Worm (Caenorhabditis elegans): ENCODE results near the gene cbp-3.

cbp-3 gene

ce11 chrIII:9964416-9964815, 50.6 kb downstream of the cbp-3 start:
- no peak for TF ChIP-seq rnt-1 (tag; optimal IDR thresholded peaks at IDR 0.05)
- TF ChIP-seq ztf-16 (tag; optimal IDR thresholded peaks at IDR 0.05), result no peak
- TF ChIP-seq tbx-7 (tag; optimal IDR thresholded peaks at IDR 0.05), result no peak
- no peak for TF ChIP-seq ahr-1 (tag; optimal IDR thresholded peaks at IDR 0.05)
- no peak for TF ChIP-seq pha-4 (tag; optimal IDR thresholded peaks at IDR 0.05)
- no peak for TF ChIP-seq F13H6.1 (tag; optimal IDR thresholded peaks at IDR 0.05)
- no peak for TF ChIP-seq zip-5 (tag; optimal IDR thresholded peaks at IDR 0.05)
- no peak for TF ChIP-seq mec-3 (tag; optimal IDR thresholded peaks at IDR 0.05; ENCODE audit: borderline replicate concordance)
- TF ChIP-seq nhr-11 (tag; optimal IDR thresholded peaks at IDR 0.05), result no peak
- TF ChIP-seq npax-4 (tag; optimal IDR thresholded peaks at IDR 0.05), result no peak
- no peak for TF ChIP-seq ceh-48 (tag; optimal IDR thresholded peaks at IDR 0.05)
- TF ChIP-seq pqm-1 (tag; optimal IDR thresholded peaks at IDR 0.05), result no peak
- no peak for TF ChIP-seq unc-86 (tag; optimal IDR thresholded peaks at IDR 0.05)
- TF ChIP-seq ceh-6 (GFP tag; optimal IDR thresholded peaks at IDR 0.05), result no peak
- no peak for TF ChIP-seq lin-11 (tag; optimal IDR thresholded peaks at IDR 0.05)
- TF ChIP-seq C38D4.7 (GFP tag; optimal IDR thresholded peaks at IDR 0.05), result no peak
- TF ChIP-seq elt-2 (tag; optimal IDR thresholded peaks at IDR 0.05), result no peak
- TF ChIP-seq pros-1 (tag; optimal IDR thresholded peaks at IDR 0.05), result no peak

DNA sequence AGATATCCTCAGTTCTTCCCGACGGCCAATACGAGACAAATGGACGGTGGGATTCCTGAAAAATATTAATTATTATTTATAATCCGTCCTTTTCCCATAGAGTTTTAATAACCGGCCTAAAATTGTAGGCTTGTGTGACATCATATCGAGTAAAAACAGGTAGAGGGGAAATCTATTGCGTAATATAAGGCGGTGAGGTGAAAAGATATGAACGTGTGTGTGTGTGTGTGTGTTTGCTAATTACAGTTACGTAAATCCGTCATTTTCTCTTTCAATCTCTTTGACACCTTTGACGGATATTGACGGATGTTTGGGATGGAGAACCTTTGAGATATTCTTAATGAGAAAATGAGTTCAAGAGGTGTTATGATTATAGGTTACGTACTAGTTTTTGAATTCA, 51.7 kb downstream of the cbp-3 start:
- TF ChIP-seq unc-55 (GFP tag; optimal IDR thresholded peaks at IDR 0.05) (peak; percentile 54), nhr-11 (tag; optimal IDR thresholded peaks at IDR 0.05) (no peak)

ce11 chrIII:9969371-9969770, 55.6 kb downstream of the cbp-3 start:
- TF ChIP-seq odd-2 (tag; optimal IDR thresholded peaks at IDR 0.05), result no peak
- TF ChIP-seq dve-1 (tag; optimal IDR thresholded peaks at IDR 0.05), result no peak
- TF ChIP-seq nfya-1 (tag; optimal IDR thresholded peaks at IDR 0.05), result no peak
- no peak for TF ChIP-seq syd-9 (tag; optimal IDR thresholded peaks at IDR 0.05)
- no peak for TF ChIP-seq pha-4 (tag; optimal IDR thresholded peaks at IDR 0.05)
- no peak for TF ChIP-seq sdc-2 (tag; optimal IDR thresholded peaks at IDR 0.05)
- TF ChIP-seq ceh-22 (tag; optimal IDR thresholded peaks at IDR 0.05), result no peak
- TF ChIP-seq ceh-34 (tag; optimal IDR thresholded peaks at IDR 0.05), result peak; percentile 40
- no peak for TF ChIP-seq mec-3 (tag; optimal IDR thresholded peaks at IDR 0.05; ENCODE audit: borderline replicate concordance)

DNA sequence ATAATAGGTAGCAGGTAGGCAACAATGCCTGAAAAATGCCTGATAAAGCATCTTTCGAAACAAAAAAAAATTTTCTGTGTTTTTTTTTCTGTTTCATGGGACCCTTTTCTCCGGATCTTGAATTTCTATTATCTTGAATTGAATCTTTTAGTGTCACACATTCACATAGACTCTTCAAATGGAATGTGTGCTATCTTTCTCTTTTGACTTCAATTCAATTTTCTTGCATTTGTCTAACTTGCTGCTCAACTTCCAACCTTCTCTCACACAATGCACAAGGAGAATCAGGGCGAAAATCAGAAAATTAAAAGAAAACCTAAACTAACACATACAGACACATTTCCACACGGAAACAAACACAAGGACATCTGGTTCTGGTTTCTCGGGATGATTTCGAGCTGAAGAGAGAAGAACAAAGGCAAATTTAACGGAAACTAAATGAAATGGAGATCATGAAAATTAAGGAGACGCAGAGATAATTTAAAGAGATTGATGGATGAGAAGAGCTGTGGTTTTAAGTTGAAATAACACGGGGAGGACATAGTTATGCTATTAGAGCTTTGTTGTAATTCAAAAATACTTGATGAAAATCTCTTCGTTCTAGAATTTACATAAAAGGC, 58.5 kb downstream of the cbp-3 start:
- no peak for TF ChIP-seq pros-1 (tag; optimal IDR thresholded peaks at IDR 0.05)
- no peak for TF ChIP-seq sox-2 (GFP tag; IDR thresholded peaks at IDR 0.05)
- TF ChIP-seq dve-1 (tag; optimal IDR thresholded peaks at IDR 0.05), result no peak
- TF ChIP-seq unc-42 (tag; optimal IDR thresholded peaks at IDR 0.05), result peak; percentile 36
- TF ChIP-seq pqm-1 (tag; optimal IDR thresholded peaks at IDR 0.05), result no peak

ce11 chrIII:9973765-9974164, 60.0 kb downstream of the cbp-3 start, which contains the start of gene R10E12.2:
Gene R10E12.2 (minus strand): TSS chrIII:9973865.
- TF ChIP-seq ama-1 (optimal IDR thresholded peaks at IDR 0.05) (no peak), sox-2 (GFP tag; IDR thresholded peaks at IDR 0.05) (no peak), ceh-18 (tag; optimal IDR thresholded peaks at IDR 0.05) (no peak), K09A11.1 (tag; optimal IDR thresholded peaks at IDR 0.05; ENCODE audit: insufficient read depth) (no peak), pat-9 (tag; optimal IDR thresholded peaks at IDR 0.05) (no peak), fkh-10 (GFP tag; optimal IDR thresholded peaks at IDR 0.05) (no peak), hlh-13 (GFP tag; optimal IDR thresholded peaks at IDR 0.05) (no peak), pha-2 (tag; optimal IDR thresholded peaks at IDR 0.05) (no peak), hlh-6 (tag; optimal IDR thresholded peaks at IDR 0.05) (no peak)
